Fruit fly (Drosophila melanogaster) whole organism, embryonic: Measurements from ENCODE around the gene CG3408.

Source experiments
- B-H1 ChIP-seq: fragments of 200-800 bp; sonication (Bioruptor generic); IDR thresholded peaks from 3 replicates; pipeline ENCODE4 v1.3.6; 2022; ENCODE audit warnings: missing biosample characterization, missing genetic modification characterization
- CG10274 ChIP-seq: fragments of 200-800 bp; sonication (Bioruptor generic); optimal IDR thresholded peaks from 3 replicates; lab custom pipeline; 2017; ENCODE audit warnings: missing biosample characterization, mild to moderate bottlenecking, missing genetic modification characterization
- CG11085 ChIP-seq: fragments of 200-800 bp; sonication (Bioruptor generic); IDR thresholded peaks from 2 replicates; pipeline ENCODE4 v1.3.6; 2022; ENCODE audit warnings: missing biosample characterization, missing genetic modification characterization
- CG12219 ChIP-seq: fragments of 200-800 bp; sonication (Bioruptor generic); optimal IDR thresholded peaks from 3 replicates; lab custom pipeline; 2018; ENCODE audit warnings: missing biosample characterization, mild to moderate bottlenecking, missing genetic modification characterization
- CG12236 ChIP-seq: fragments of 200-800 bp; sonication (Bioruptor generic); optimal IDR thresholded peaks from 2 replicates; lab custom pipeline; 2016; ENCODE audit warnings: missing biosample characterization, missing genetic modification characterization
- CG1233 ChIP-seq: fragments of 200-800 bp; sonication (Bioruptor generic); optimal IDR thresholded peaks from 4 replicates; lab custom pipeline; 2018; ENCODE audit warnings: missing biosample characterization, mild to moderate bottlenecking, missing genetic modification characterization
- CG12391 ChIP-seq: fragments of 200-800 bp; sonication (Bioruptor generic); optimal IDR thresholded peaks from 3 replicates; lab custom pipeline; 2018; ENCODE audit warnings: missing biosample characterization, mild to moderate bottlenecking, missing genetic modification characterization, moderate library complexity
- CG13287 ChIP-seq: fragments of 200-800 bp; sonication (Bioruptor generic); IDR thresholded peaks from 2 replicates; pipeline ENCODE4 v1.3.6; 2022; ENCODE audit warnings: missing biosample characterization, missing genetic modification characterization; ENCODE audit not compliant: partially characterized antibody
- CG15011 ChIP-seq: fragments of 200-800 bp; sonication (Bioruptor generic); optimal IDR thresholded peaks from 3 replicates; lab custom pipeline; 2018; ENCODE audit warnings: missing biosample characterization, mild to moderate bottlenecking, missing genetic modification characterization
- CG15601 ChIP-seq: fragments of 200-800 bp; sonication (Bioruptor generic); optimal IDR thresholded peaks from 3 replicates; lab custom pipeline; 2019; ENCODE audit warnings: missing biosample characterization, mild to moderate bottlenecking, missing genetic modification characterization, moderate library complexity
- CG16815 ChIP-seq: fragments of 200-800 bp; sonication (Bioruptor generic); optimal IDR thresholded peaks from 3 replicates; lab custom pipeline; 2017; ENCODE audit warnings: missing biosample characterization, mild to moderate bottlenecking, missing genetic modification characterization
- CG18011 ChIP-seq: fragments of 200-800 bp; sonication (Bioruptor generic); optimal IDR thresholded peaks from 2 replicates; lab custom pipeline; 2017; ENCODE audit warnings: missing biosample characterization, missing genetic modification characterization, mild to moderate bottlenecking, moderate library complexity, missing genotype
- CG2116 ChIP-seq: fragments of 200-800 bp; sonication (Bioruptor generic); optimal IDR thresholded peaks from 3 replicates; lab custom pipeline; 2018; ENCODE audit warnings: missing biosample characterization, mild to moderate bottlenecking, missing genetic modification characterization
- CG2712 ChIP-seq: fragments of 200-800 bp; optimal IDR thresholded peaks from 3 replicates; lab custom pipeline; 2019; ENCODE audit warnings: missing biosample characterization, mild to moderate bottlenecking, missing genetic modification characterization, moderate library complexity
- CG31365 ChIP-seq: fragments of 200-800 bp; sonication (Bioruptor generic); optimal IDR thresholded peaks from 2 replicates; lab custom pipeline; 2018; ENCODE audit warnings: missing biosample characterization, mild to moderate bottlenecking, missing genetic modification characterization
- CG33213 ChIP-seq: fragments of 200-800 bp; sonication (Bioruptor generic); optimal IDR thresholded peaks from 3 replicates; lab custom pipeline; 2016; ENCODE audit warnings: missing biosample characterization, missing genetic modification characterization
- CG3407 ChIP-seq: fragments of 200-800 bp; sonication (Bioruptor generic); optimal IDR thresholded peaks from 2 replicates; lab custom pipeline; 2018; ENCODE audit warnings: missing biosample characterization, mild to moderate bottlenecking, missing genetic modification characterization
- CG4360 ChIP-seq: fragments of 200-800 bp; sonication (Bioruptor generic); IDR thresholded peaks from 2 replicates; pipeline ENCODE4 v1.3.6; 2022; ENCODE audit warnings: missing biosample characterization, missing genetic modification characterization
- CG6683 ChIP-seq: fragments of 200-800 bp; sonication (Bioruptor generic); optimal IDR thresholded peaks from 2 replicates; lab custom pipeline; 2017; ENCODE audit warnings: missing biosample characterization, mild to moderate bottlenecking, missing genetic modification characterization, missing genetic modification reagents
- CG7987 ChIP-seq: fragments of 200-800 bp; sonication (Bioruptor generic); optimal IDR thresholded peaks from 2 replicates; lab custom pipeline; 2018; ENCODE audit warnings: missing biosample characterization, mild to moderate bottlenecking, missing genetic modification characterization, moderate library complexity
- CG8924 ChIP-seq: fragments of 200-800 bp; optimal IDR thresholded peaks from 3 replicates; lab custom pipeline; 2019; ENCODE audit warnings: missing biosample characterization, mild to moderate bottlenecking, missing genetic modification characterization, moderate library complexity
- CG8944 ChIP-seq: fragments of 200-800 bp; sonication (Bioruptor generic); optimal IDR thresholded peaks from 3 replicates; lab custom pipeline; 2016; ENCODE audit warnings: missing biosample characterization, missing genetic modification characterization
- CG9797 ChIP-seq: fragments of 200-800 bp; sonication (Bioruptor generic); optimal IDR thresholded peaks from 3 replicates; lab custom pipeline; 2018; ENCODE audit warnings: missing biosample characterization, mild to moderate bottlenecking, missing genetic modification characterization
- CHES-1-like ChIP-seq: fragments of 200-800 bp; sonication (Bioruptor generic); optimal IDR thresholded peaks from 2 replicates; lab custom pipeline; 2016; ENCODE audit warnings: missing biosample characterization, missing genetic modification characterization
- CTCF ChIP-seq: fragments of 200-800 bp; sonication (Bioruptor generic); optimal IDR thresholded peaks from 2 replicates; lab custom pipeline; 2017; ENCODE audit warnings: missing biosample characterization, mild to moderate bottlenecking, missing genetic modification characterization, moderate library complexity
- CrebB ChIP-seq: fragments of 200-800 bp; sonication (Bioruptor generic); optimal IDR thresholded peaks from 3 replicates; lab custom pipeline; 2018; ENCODE audit warnings: missing biosample characterization, mild to moderate bottlenecking, missing genetic modification characterization
- D19B ChIP-seq: fragments of 200-800 bp; sonication (Bioruptor generic); optimal IDR thresholded peaks from 2 replicates; lab custom pipeline; 2017; ENCODE audit warnings: missing biosample characterization, mild to moderate bottlenecking, missing genetic modification characterization
- Dad ChIP-seq: fragments of 200-800 bp; sonication (Bioruptor generic); optimal IDR thresholded peaks from 3 replicates; lab custom pipeline; 2016; ENCODE audit warnings: missing biosample characterization, missing genetic modification characterization
- Dfd ChIP-seq, 2 experiments: fragments of >200 bp; optimal IDR thresholded peaks; 2 replicates each; lab custom pipeline; 2017; ENCODE audit warnings: missing biosample characterization in 2 of 2, missing genetic modification characterization in 2 of 2
- H2.0 ChIP-seq: fragments of 200-800 bp; sonication (Bioruptor generic); IDR thresholded peaks from 2 replicates; pipeline ENCODE4 v1.3.6; 2022; ENCODE audit warnings: missing biosample characterization, missing genetic modification characterization
- HLH3B ChIP-seq: fragments of 200-800 bp; sonication (Bioruptor generic); IDR thresholded peaks from 2 replicates; pipeline ENCODE4 v1.3.6; 2022; ENCODE audit warnings: missing biosample characterization, missing genetic modification characterization
- Meics ChIP-seq: fragments of 200-800 bp; sonication (Bioruptor generic); optimal IDR thresholded peaks from 2 replicates; lab custom pipeline; 2017; ENCODE audit warnings: missing biosample characterization, mild to moderate bottlenecking, missing genetic modification characterization
- Ptx1 ChIP-seq: fragments of 200-800 bp; sonication (Bioruptor generic); IDR thresholded peaks from 2 replicates; pipeline ENCODE4 v1.3.6; 2022; ENCODE audit warnings: missing biosample characterization, missing genetic modification characterization
- Ssrp ChIP-seq: fragments of 200-800 bp; sonication (Bioruptor generic); optimal IDR thresholded peaks from 2 replicates; lab custom pipeline; 2018; ENCODE audit warnings: missing biosample characterization, mild to moderate bottlenecking, missing genetic modification characterization, moderate library complexity
- Vsx1 ChIP-seq: fragments of 200-800 bp; sonication (Bioruptor generic); optimal IDR thresholded peaks from 2 replicates; lab custom pipeline; 2017; ENCODE audit warnings: missing biosample characterization, mild to moderate bottlenecking, missing genetic modification characterization, missing genetic modification reagents
- Xbp1 ChIP-seq: fragments of 200-800 bp; sonication (Bioruptor generic); optimal IDR thresholded peaks from 3 replicates; lab custom pipeline; 2016; ENCODE audit warnings: missing biosample characterization, mild to moderate bottlenecking, missing genetic modification characterization
- az2 ChIP-seq: fragments of 200-800 bp; sonication (Bioruptor generic); optimal IDR thresholded peaks from 3 replicates; lab custom pipeline; 2016; ENCODE audit warnings: missing biosample characterization, missing genetic modification characterization
- chif ChIP-seq, 2 experiments: fragments of 200-800 bp; sonication (Bioruptor generic); optimal IDR thresholded peaks; 3 replicates each; lab custom pipeline; 2016; ENCODE audit warnings: missing biosample characterization in 2 of 2, missing genetic modification characterization in 2 of 2
- chinmo ChIP-seq: fragments of 200-800 bp; sonication (Bioruptor generic); IDR thresholded peaks from 4 replicates; pipeline ENCODE4 v1.3.6; 2022; ENCODE audit warnings: missing biosample characterization, missing genetic modification characterization; ENCODE audit not compliant: partially characterized antibody
- dati ChIP-seq: fragments of 200-800 bp; sonication (Bioruptor generic); IDR thresholded peaks from 2 replicates; pipeline ENCODE4 v1.3.6; 2022; ENCODE audit warnings: missing biosample characterization, missing genetic modification characterization
- eyg ChIP-seq: fragments of 200-800 bp; sonication (Bioruptor generic); optimal IDR thresholded peaks from 3 replicates; lab custom pipeline; 2016; ENCODE audit warnings: missing biosample characterization, missing genetic modification characterization
- gro ChIP-seq: fragments of 200-800 bp; sonication (Bioruptor generic); optimal IDR thresholded peaks from 2 replicates; lab custom pipeline; 2016; ENCODE audit warnings: missing biosample characterization, missing genetic modification characterization
- nom ChIP-seq: fragments of 200-800 bp; sonication (Bioruptor generic); optimal IDR thresholded peaks from 2 replicates; lab custom pipeline; 2017; ENCODE audit warnings: missing biosample characterization, missing genetic modification characterization, mild to moderate bottlenecking, moderate library complexity, missing genetic modification reagents
- pnt ChIP-seq: fragments of 200-800 bp; sonication (Bioruptor generic); optimal IDR thresholded peaks from 3 replicates; lab custom pipeline; 2016; ENCODE audit warnings: missing biosample characterization, missing genetic modification characterization
- repo ChIP-seq: fragments of 200-800 bp; sonication (Bioruptor generic); optimal IDR thresholded peaks from 2 replicates; lab custom pipeline; 2016; ENCODE audit warnings: missing biosample characterization, missing genetic modification characterization
- rib ChIP-seq: fragments of 200-800 bp; sonication (Bioruptor generic); IDR thresholded peaks from 2 replicates; pipeline ENCODE4 v1.3.6; 2022; ENCODE audit warnings: missing biosample characterization, missing genetic modification characterization
- shn ChIP-seq: fragments of 200-800 bp; sonication (Bioruptor generic); optimal IDR thresholded peaks from 3 replicates; lab custom pipeline; 2016; ENCODE audit warnings: missing biosample characterization, missing genetic modification characterization
- slbo ChIP-seq: fragments of 200-800 bp; sonication (Bioruptor generic); IDR thresholded peaks from 2 replicates; pipeline ENCODE4 v1.3.6; 2022; ENCODE audit warnings: missing biosample characterization, missing genetic modification characterization
- vnd ChIP-seq: fragments of 200-800 bp; sonication (Bioruptor generic); IDR thresholded peaks from 3 replicates; pipeline ENCODE4 v1.3.6; 2022; ENCODE audit warnings: missing biosample characterization, missing genetic modification characterization; ENCODE audit not compliant: partially characterized antibody
- wor ChIP-seq: fragments of 200-800 bp; sonication (Bioruptor generic); IDR thresholded peaks from 2 replicates; pipeline ENCODE4 v1.3.6; 2022; ENCODE audit warnings: missing biosample characterization, missing genetic modification characterization

The CG3408 gene

dm6 chr3L:9509037-9509830 is at the start of gene CG3408 (continued):
- TF ChIP-seq shn (GFP tag; lab: Kevin White, UChicago), result no peak
- no peak for TF ChIP-seq pnt (GFP tag; lab: Kevin White, UChicago)
- peak; percentile 86 for TF ChIP-seq Vsx1 (GFP tag; lab: Kevin White, UChicago)
- no peak for TF ChIP-seq chif (GFP tag; optimal IDR thresholded peaks at IDR 0.05; lab: Kevin White, UChicago)
- TF ChIP-seq CG3407 (GFP tag; lab: Kevin White, UChicago), result no peak
- no peak for TF ChIP-seq CG16815 (GFP tag; lab: Kevin White, UChicago)
- TF ChIP-seq CG18011 (GFP tag; lab: Kevin White, UChicago), result no peak
- peak; percentile 77; the same call in 1 of the 4 replicates for TF ChIP-seq chinmo (GFP tag; lab: Robert Waterston, UW)
- peak; percentile 41; the same call in 1 of the 3 replicates for TF ChIP-seq vnd (GFP tag; lab: Robert Waterston, UW)
- TF ChIP-seq CG9797 (GFP tag; lab: Kevin White, UChicago), result peak; percentile 95
- no peak for TF ChIP-seq B-H1 (GFP tag; lab: Robert Waterston, UW)
- TF ChIP-seq CG1233 (GFP tag; lab: Kevin White, UChicago), result peak; percentile 56
- no peak for TF ChIP-seq Ssrp (tag; lab: Kevin White, UChicago)
- TF ChIP-seq nom (GFP tag; lab: Kevin White, UChicago), result peak; percentile 72
- TF ChIP-seq CG31365 (tag; lab: Kevin White, UChicago), result no peak
- TF ChIP-seq repo (GFP tag; lab: Kevin White, UChicago), result no peak
- TF ChIP-seq rib, result 0 out of 2 replicates have a peak, but pooled peaks have one; percentile 24
- no peak for TF ChIP-seq Ptx1 (GFP tag; lab: Robert Waterston, UW)
- TF ChIP-seq Dfd (GFP tag; optimal IDR thresholded peaks at IDR 0.05; lab: Kevin White, UChicago), result no peak
- TF ChIP-seq CrebB (tag; lab: Kevin White, UChicago), result no peak
- TF ChIP-seq CG11085 (GFP tag; lab: Robert Waterston, UW), result no peak
- TF ChIP-seq az2 (GFP tag; lab: Kevin White, UChicago), result no peak
- no peak for TF ChIP-seq CG8944
- peak; percentile 33 for TF ChIP-seq CHES-1-like
- TF ChIP-seq gro, result peak; percentile 52
- TF ChIP-seq Xbp1 (GFP tag; lab: Kevin White, UChicago), result peak; percentile 0
- no peak for TF ChIP-seq CG12219
- TF ChIP-seq CG13287, result peak; percentile 57; the same call in 1 of the 2 replicates
- TF ChIP-seq D19B (GFP tag; lab: Kevin White, UChicago), result peak; percentile 48
- no peak for TF ChIP-seq wor (GFP tag; lab: Robert Waterston, UW)
- peak; percentile 31 for TF ChIP-seq CG2712 (tag; lab: Kevin White, UChicago)
- TF ChIP-seq CTCF, result peak; percentile 42
- TF ChIP-seq CG6683 (GFP tag; lab: Kevin White, UChicago), result no peak
- peak; percentile 24 for TF ChIP-seq CG12391 (tag; lab: Kevin White, UChicago)
- peak; percentile 31 for TF ChIP-seq CG15601 (tag; lab: Kevin White, UChicago)
- TF ChIP-seq CG2116 (GFP tag; lab: Kevin White, UChicago), result peak; percentile 97
- no peak for TF ChIP-seq dati (GFP tag; lab: Robert Waterston, UW)
- peak; percentile 18 for TF ChIP-seq eyg
- TF ChIP-seq CG15011 (GFP tag; lab: Kevin White, UChicago), result no peak
- no peak for TF ChIP-seq HLH3B (GFP tag; lab: Robert Waterston, UW)
- TF ChIP-seq CG8924 (tag; lab: Kevin White, UChicago), result peak; percentile 43
- peak; percentile 4 for TF ChIP-seq CG7987
- TF ChIP-seq CG33213 (GFP tag; lab: Kevin White, UChicago), result peak; percentile 66
- no peak for TF ChIP-seq H2.0 (GFP tag; lab: Robert Waterston, UW)
- TF ChIP-seq CG10274 (GFP tag; lab: Kevin White, UChicago), result no peak
- TF ChIP-seq Meics, result no peak
- no peak for TF ChIP-seq CG12236 (GFP tag; lab: Kevin White, UChicago)
- TF ChIP-seq CG4360 (GFP tag; lab: Robert Waterston, UW), result peak; percentile 94
- no peak for TF ChIP-seq slbo (GFP tag; lab: Robert Waterston, UW)
- peak; percentile 32 for TF ChIP-seq Dad
